Worm (Caenorhabditis elegans) whole organism, L1 larva: ENCODE results near the gene che-7.

Experiments
- C34B4.2 ChIP-seq: sonication (generic microtip); optimal IDR thresholded peaks from 2 replicates; lab custom pipeline; 2017; ENCODE audit warnings: mild to moderate bottlenecking, missing genetic modification characterization, missing compliant biosample characterization
- F16B12.6 ChIP-seq: fragments of 150-350 bp; optimal IDR thresholded peaks from 2 replicates; lab custom pipeline; 2014; ENCODE audit warnings: missing biosample characterization, missing genetic modification characterization
- Y116A8C.19 ChIP-seq: sonication (generic microtip); optimal IDR thresholded peaks from 2 replicates; lab custom pipeline; 2016; ENCODE audit warnings: missing compliant biosample characterization, missing genetic modification characterization, borderline replicate concordance
- aha-1 ChIP-seq: fragments of 150-350 bp; optimal IDR thresholded peaks from 2 replicates; lab custom pipeline; 2014; ENCODE audit warnings: missing biosample characterization, missing genetic modification characterization
- alr-1 ChIP-seq: fragments of 200-800 bp; sonication (Bioruptor generic); optimal IDR thresholded peaks from 2 replicates; lab custom pipeline; 2018; ENCODE audit warnings: borderline replicate concordance, mild to moderate bottlenecking, missing genetic modification characterization, missing compliant biosample characterization
- aly-2 ChIP-seq: fragments of 150-350 bp; optimal IDR thresholded peaks from 2 replicates; lab custom pipeline; 2014; ENCODE audit warnings: missing biosample characterization, missing genetic modification characterization
- ama-1 ChIP-seq: fragments of 150-350 bp; optimal IDR thresholded peaks from 2 replicates; lab custom pipeline; 2014
- blmp-1 ChIP-seq: fragments of 150-350 bp; optimal IDR thresholded peaks from 2 replicates; lab custom pipeline; 2014; ENCODE audit warnings: missing biosample characterization, missing genetic modification characterization
- ceh-88 ChIP-seq: fragments of 200-800 bp; sonication (Bioruptor generic); IDR thresholded peaks from 2 replicates; pipeline ENCODE4 v1.3.6; 2022; ENCODE audit warnings: missing genetic modification characterization, missing compliant biosample characterization
- ces-1 ChIP-seq: fragments of 150-350 bp; optimal IDR thresholded peaks from 2 replicates; lab custom pipeline; 2014; ENCODE audit warnings: missing biosample characterization, missing genetic modification reagents, missing genetic modification characterization
- dsc-1 ChIP-seq: sonication (generic microtip); optimal IDR thresholded peaks from 2 replicates; lab custom pipeline; 2016; ENCODE audit warnings: mild to moderate bottlenecking, missing genetic modification characterization, missing compliant biosample characterization
- egl-27 ChIP-seq, 2 experiments: fragments of 150-350 bp in 1 of 2; sonication (generic microtip); optimal IDR thresholded peaks; 3 replicates each; lab custom pipeline; 2017 to 2018; ENCODE audit warnings: missing biosample characterization in 2 of 2, missing genetic modification characterization in 2 of 2, missing genetic modification reagents in 2 of 2
- ets-5 ChIP-seq: fragments of 200-800 bp; sonication (Bioruptor generic); IDR thresholded peaks from 2 replicates; pipeline ENCODE4 v1.3.6; 2022; ENCODE audit warnings: missing genetic modification characterization, missing compliant biosample characterization
- fkh-4 ChIP-seq: sonication (generic microtip); optimal IDR thresholded peaks from 2 replicates; lab custom pipeline; 2016; ENCODE audit warnings: missing compliant biosample characterization, missing genetic modification characterization, borderline replicate concordance
- fos-1 ChIP-seq: fragments of 150-350 bp; optimal IDR thresholded peaks from 2 replicates; lab custom pipeline; 2014; ENCODE audit warnings: missing biosample characterization, missing genetic modification characterization
- hlh-17 ChIP-seq: fragments of 200-800 bp; sonication (Bioruptor generic); optimal IDR thresholded peaks from 2 replicates; lab custom pipeline; 2018; ENCODE audit warnings: missing genetic modification characterization, mild to moderate bottlenecking, missing compliant biosample characterization, moderate library complexity, borderline replicate concordance
- hlh-4 ChIP-seq: sonication (generic microtip); optimal IDR thresholded peaks from 2 replicates; lab custom pipeline; 2016; ENCODE audit warnings: mild to moderate bottlenecking, missing genetic modification characterization, missing compliant biosample characterization
- irx-1 ChIP-seq: sonication (generic microtip); optimal IDR thresholded peaks from 2 replicates; lab custom pipeline; 2016; ENCODE audit warnings: missing genetic modification characterization, missing compliant biosample characterization
- jun-1 ChIP-seq: fragments of 150-350 bp; optimal IDR thresholded peaks from 2 replicates; lab custom pipeline; 2014; ENCODE audit warnings: missing biosample characterization, missing genetic modification reagents, missing genetic modification characterization
- lin-14 ChIP-seq: fragments of 200-800 bp; sonication (Bioruptor generic); optimal IDR thresholded peaks from 2 replicates; lab custom pipeline; 2018; ENCODE audit warnings: mild to moderate bottlenecking, missing genetic modification characterization, moderate library complexity, missing compliant biosample characterization
- lin-15B ChIP-seq: fragments of 150-350 bp; sonication (generic microtip); optimal IDR thresholded peaks from 3 replicates; lab custom pipeline; 2014; ENCODE audit warnings: missing biosample characterization, missing genetic modification characterization
- lin-35 ChIP-seq, 2 experiments: fragments of 150-350 bp; optimal IDR thresholded peaks; 2 replicates each; lab custom pipeline; 2014; ENCODE audit warnings: missing biosample characterization in 2 of 2, missing genetic modification characterization in 2 of 2, missing genetic modification reagents in 2 of 2
- lin-39 ChIP-seq: fragments of 150-350 bp; optimal IDR thresholded peaks from 2 replicates; lab custom pipeline; 2014; ENCODE audit warnings: missing biosample characterization, missing genetic modification reagents, missing genetic modification characterization
- lir-3 ChIP-seq: sonication (generic microtip); optimal IDR thresholded peaks from 2 replicates; lab custom pipeline; 2016; ENCODE audit warnings: mild to moderate bottlenecking, missing genetic modification characterization, moderate library complexity, missing compliant biosample characterization; ENCODE audit not compliant: poor library complexity
- lsy-2 ChIP-seq, 2 experiments: fragments of 150-350 bp; optimal IDR thresholded peaks; 2 replicates each; lab custom pipeline; 2014; ENCODE audit warnings: missing biosample characterization in 2 of 2, missing genetic modification characterization in 2 of 2
- mep-1 ChIP-seq: fragments of 150-350 bp; optimal IDR thresholded peaks from 2 replicates; lab custom pipeline; 2014; ENCODE audit warnings: missing biosample characterization, missing genetic modification characterization
- nhr-12 ChIP-seq: sonication (generic microtip); optimal IDR thresholded peaks from 2 replicates; lab custom pipeline; 2017; ENCODE audit warnings: missing biosample characterization, missing genetic modification characterization
- nhr-20 ChIP-seq: sonication (generic microtip); optimal IDR thresholded peaks from 2 replicates; lab custom pipeline; 2016; ENCODE audit warnings: mild to moderate bottlenecking, missing genetic modification characterization, missing compliant biosample characterization
- nhr-28 ChIP-seq: fragments of 150-350 bp; optimal IDR thresholded peaks from 2 replicates; lab custom pipeline; 2014; ENCODE audit warnings: missing biosample characterization, missing genetic modification characterization
- nhr-47 ChIP-seq: sonication (generic microtip); optimal IDR thresholded peaks from 2 replicates; lab custom pipeline; 2016; ENCODE audit warnings: mild to moderate bottlenecking, missing genetic modification characterization, moderate library complexity, missing compliant biosample characterization
- nhr-71 ChIP-seq: sonication (generic microtip); optimal IDR thresholded peaks from 2 replicates; lab custom pipeline; 2016; ENCODE audit warnings: mild to moderate bottlenecking, missing genetic modification characterization, moderate library complexity, missing compliant biosample characterization
- nhr-85 ChIP-seq: sonication (generic microtip); peaks from one replicate; lab custom pipeline; 2016; ENCODE audit warnings: missing genetic modification characterization, inconsistent platforms, missing compliant biosample characterization
- pqm-1 ChIP-seq: sonication (generic microtip); optimal IDR thresholded peaks from 3 replicates; lab custom pipeline; 2017; ENCODE audit warnings: missing biosample characterization, missing genetic modification characterization
- rnt-1 ChIP-seq: sonication (generic microtip); optimal IDR thresholded peaks from 2 replicates; lab custom pipeline; 2016; ENCODE audit warnings: mild to moderate bottlenecking, missing genetic modification characterization, moderate library complexity, missing compliant biosample characterization
- skn-1 ChIP-seq: fragments of 150-350 bp; optimal IDR thresholded peaks from 2 replicates; lab custom pipeline; 2014; ENCODE audit warnings: missing biosample characterization, missing genetic modification characterization
- snu-23 ChIP-seq: sonication (generic microtip); optimal IDR thresholded peaks from 2 replicates; lab custom pipeline; 2016; ENCODE audit warnings: missing genetic modification characterization, missing compliant biosample characterization
- sptf-1 ChIP-seq: fragments of 150-350 bp; optimal IDR thresholded peaks from 2 replicates; lab custom pipeline; 2014; ENCODE audit warnings: missing biosample characterization, missing genetic modification characterization
- tbx-2 ChIP-seq: sonication (generic microtip); optimal IDR thresholded peaks from 2 replicates; lab custom pipeline; 2016; ENCODE audit warnings: missing genetic modification characterization, missing compliant biosample characterization
- unc-62 ChIP-seq: fragments of 150-350 bp; optimal IDR thresholded peaks from 2 replicates; lab custom pipeline; 2014; ENCODE audit warnings: missing biosample characterization, missing genetic modification reagents, missing genetic modification characterization
- unc-86 ChIP-seq: sonication (generic microtip); optimal IDR thresholded peaks from 2 replicates; lab custom pipeline; 2016; ENCODE audit warnings: missing genetic modification characterization, missing compliant biosample characterization
- xbp-1 ChIP-seq: sonication (generic microtip); optimal IDR thresholded peaks from 2 replicates; lab custom pipeline; 2016; ENCODE audit warnings: missing genetic modification characterization, missing compliant biosample characterization
- zag-1 ChIP-seq: fragments of 150-350 bp; optimal IDR thresholded peaks from 2 replicates; lab custom pipeline; 2014; ENCODE audit warnings: missing biosample characterization, missing genetic modification characterization
- ztf-11 ChIP-seq, 2 experiments: sonication (generic microtip); optimal IDR thresholded peaks; 2 replicates each; lab custom pipeline; 2016 to 2017; ENCODE audit warnings: missing genetic modification characterization in 2 of 2, missing biosample characterization in 1 of 2, missing compliant biosample characterization in 1 of 2
- ztf-4 ChIP-seq: fragments of 150-350 bp; optimal IDR thresholded peaks from 2 replicates; lab custom pipeline; 2014; ENCODE audit warnings: missing biosample characterization, missing genetic modification characterization

Gene che-7

ce11 chrV:8010103-8010502, 41.1 kb upstream of the che-7 start, which contains the start of gene Y97E10AR.4:
TSS of gene Y97E10AR.4 (minus strand) at chrV:8010233.
- TF ChIP-seq nhr-85 (peak; percentile 42), ceh-88 (no peak)

DNA sequence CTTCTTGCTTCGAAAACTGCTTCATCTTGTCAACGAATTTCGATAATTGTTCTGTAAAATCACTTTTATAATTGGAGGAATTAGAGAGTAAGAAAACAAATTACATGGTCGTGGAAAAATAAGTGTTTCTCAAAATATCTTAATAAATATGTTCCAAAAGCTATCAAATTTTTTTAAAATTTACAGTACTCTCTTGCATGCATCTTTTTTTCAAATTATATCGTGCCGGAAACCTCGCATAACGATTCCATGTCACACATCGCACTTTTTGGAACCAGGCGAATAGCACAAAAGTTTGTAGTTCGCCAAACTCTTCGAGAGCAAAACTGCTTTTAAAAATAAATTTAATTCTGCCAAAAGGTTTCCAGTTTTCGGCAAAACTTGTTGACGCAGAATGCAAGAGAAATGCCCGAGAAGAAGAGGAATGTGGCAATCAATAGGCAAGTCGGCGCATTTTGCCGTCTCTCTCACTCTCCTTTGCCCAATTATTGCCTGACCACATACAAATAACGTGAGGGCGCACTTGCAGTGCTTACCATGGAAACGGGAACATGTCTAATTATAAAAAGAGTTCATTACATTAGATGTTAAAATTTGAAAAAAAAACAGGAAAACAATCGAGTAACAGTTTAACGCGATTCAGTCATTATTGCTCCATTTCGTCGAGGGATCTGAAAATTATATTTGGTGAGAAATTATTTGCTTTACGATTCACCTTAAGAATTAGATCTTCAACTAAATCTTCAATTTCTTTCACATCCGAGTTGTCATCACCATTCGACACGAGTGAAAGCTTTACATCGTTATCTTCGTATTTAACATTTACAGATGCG, 38.7 kb upstream of the che-7 start, which contains the start of gene Y97E10AR.3:
TSS of gene Y97E10AR.3 (minus strand) at position 51 of the 833 bp plus-strand sequence.
- TF ChIP-seq fos-1 (tag; lab: Kevin White, UChicago): no peak
- TF ChIP-seq lin-15B (tag; lab: Kevin White, UChicago): no peak
- TF ChIP-seq hlh-17: no peak
- no peak for TF ChIP-seq lin-14 (GFP tag; lab: Kevin White, UChicago)
- TF ChIP-seq blmp-1: no peak
- TF ChIP-seq ets-5: no peak
- TF ChIP-seq aly-2 (tag; lab: Kevin White, UChicago): no peak
- no peak for TF ChIP-seq lir-3 (tag; lab: Kevin White, UChicago)
- TF ChIP-seq nhr-71 (tag; lab: Kevin White, UChicago): no peak
- TF ChIP-seq nhr-47: no peak

ce11 chrV:8005000-8005399, 36.0 kb upstream of the che-7 start, which contains the start of gene Y97E10AR.8:
TSS of gene Y97E10AR.8 (plus strand) at chrV:8005300.
- TF ChIP-seq alr-1 (tag; lab: Kevin White, UChicago) (no peak), nhr-20 (tag; lab: Kevin White, UChicago) (no peak), nhr-12 (no peak), nhr-28 (tag; lab: Kevin White, UChicago) (no peak), skn-1 (no peak), Y116A8C.19 (tag; lab: Kevin White, UChicago) (no peak), ztf-11 (tag; optimal IDR thresholded peaks at IDR 0.05; lab: Kevin White, UChicago) (no peak), dsc-1 (tag; lab: Kevin White, UChicago) (no peak), C34B4.2 (tag; lab: Kevin White, UChicago) (no peak), pqm-1 (tag; lab: Kevin White, UChicago) (no peak), mep-1 (tag; lab: Kevin White, UChicago) (no peak), lsy-2 (tag; optimal IDR thresholded peaks at IDR 0.05; lab: Kevin White, UChicago) (no peak), ama-1 (lab: Kevin White, UChicago) (no peak), aha-1 (tag; lab: Kevin White, UChicago) (no peak), lin-39 (tag; lab: Kevin White, UChicago) (no peak)

- TF ChIP-seq lin-35 (GFP tag; optimal IDR thresholded peaks at IDR 0.05; lab: Kevin White, UChicago) (peak; percentile 40 to 64), lin-15B (tag; lab: Kevin White, UChicago) (peak; percentile 13), irx-1 (tag; lab: Kevin White, UChicago) (peak; percentile 77), jun-1 (peak; percentile 48), rnt-1 (tag; lab: Kevin White, UChicago) (peak; percentile 70), unc-86 (peak; percentile 90), skn-1 (peak; percentile 47), unc-62 (GFP tag; lab: Kevin White, UChicago) (no peak), egl-27 (tag; optimal IDR thresholded peaks at IDR 0.05; lab: Kevin White, UChicago) (peak in 1 of 2 experiments; percentile 50), xbp-1 (tag; lab: Kevin White, UChicago) (peak; percentile 67), ztf-11 (tag; optimal IDR thresholded peaks at IDR 0.05; lab: Kevin White, UChicago) (peak in 1 of 2 experiments; percentile 41), ceh-88 (peak; percentile 29; the same call in 1 of the 2 replicates), zag-1 (tag; lab: Kevin White, UChicago) (peak; percentile 72), nhr-28 (tag; lab: Kevin White, UChicago) (no peak), fkh-4 (tag; lab: Kevin White, UChicago) (peak; percentile 45), ztf-4 (tag; lab: Kevin White, UChicago) (peak; percentile 48), nhr-71 (tag; lab: Kevin White, UChicago) (peak; percentile 91), F16B12.6 (tag; lab: Kevin White, UChicago) (peak; percentile 25), tbx-2 (tag; lab: Kevin White, UChicago) (peak; percentile 80), hlh-4 (tag; lab: Kevin White, UChicago) (no peak), sptf-1 (tag; lab: Kevin White, UChicago) (no peak), lsy-2 (tag; optimal IDR thresholded peaks at IDR 0.05; lab: Kevin White, UChicago) (peak; percentile 68 to 89), snu-23 (peak; percentile 81), mep-1 (tag; lab: Kevin White, UChicago) (peak; percentile 76), ces-1 (GFP tag; lab: Kevin White, UChicago) (no peak), nhr-85 (peak; percentile 57), pqm-1 (tag; lab: Kevin White, UChicago) (no peak)
These were observed 32.0 kb upstream of the che-7 start, which contains the start of gene Y97E10AR.1 for ce11 chrV:8000929-8001513. TSS of gene Y97E10AR.1 (plus strand) at chrV:8001463.
